Worm (Caenorhabditis elegans) whole organism, L3 larva: ENCODE data around the gene F28C1.1.
A peak's percentile ranks its signal among the peaks of the same experiment; 100 is the strongest.

Experiments used
- R02D3.7 ChIP-seq: fragments of 150-350 bp; optimal IDR thresholded peaks from 2 replicates; lab custom pipeline; 2014; ENCODE audit warnings: missing biosample characterization, missing genetic modification characterization
- ZK546.5 ChIP-seq: sonication (generic microtip); optimal IDR thresholded peaks from 2 replicates; lab custom pipeline; 2017; ENCODE audit warnings: missing biosample characterization, missing genetic modification characterization
- aly-2 ChIP-seq: fragments of 150-350 bp; optimal IDR thresholded peaks from 2 replicates; lab custom pipeline; 2014; ENCODE audit warnings: missing biosample characterization, missing genetic modification characterization
- ceh-16 ChIP-seq: sonication (generic microtip); optimal IDR thresholded peaks from 2 replicates; lab custom pipeline; 2017; ENCODE audit warnings: missing biosample characterization, missing genetic modification characterization
- ceh-82 ChIP-seq: fragments of 150-350 bp; optimal IDR thresholded peaks from 2 replicates; lab custom pipeline; 2014; ENCODE audit warnings: missing biosample characterization, missing genetic modification characterization
- ceh-9 ChIP-seq: sonication (generic microtip); optimal IDR thresholded peaks from 2 replicates; lab custom pipeline; 2018; ENCODE audit warnings: missing biosample characterization, missing genetic modification characterization
- daf-12 ChIP-seq: fragments of 150-350 bp; optimal IDR thresholded peaks from 2 replicates; lab custom pipeline; 2014; ENCODE audit warnings: missing biosample characterization, missing genetic modification reagents, missing genetic modification characterization
- egl-27 ChIP-seq: sonication (generic microtip); optimal IDR thresholded peaks from 4 replicates; lab custom pipeline; 2017; ENCODE audit warnings: missing biosample characterization, missing genetic modification reagents, missing genetic modification characterization
- egl-5 ChIP-seq: fragments of 150-350 bp; optimal IDR thresholded peaks from 2 replicates; lab custom pipeline; 2017; ENCODE audit warnings: missing biosample characterization, missing genetic modification reagents, missing genetic modification characterization, inconsistent platforms
- elt-1 ChIP-seq: fragments of 150-350 bp; optimal IDR thresholded peaks from 2 replicates; lab custom pipeline; 2014; ENCODE audit warnings: missing biosample characterization, missing genetic modification characterization
- elt-2 ChIP-seq: sonication (generic microtip); optimal IDR thresholded peaks from 2 replicates; lab custom pipeline; 2016; ENCODE audit warnings: missing genetic modification reagents, mild to moderate bottlenecking, missing genetic modification characterization, missing compliant biosample characterization
- elt-3 ChIP-seq, 3 experiments: fragments of 150-350 bp in 1 of 3; sonication (generic microtip) in 2 of 3; optimal IDR thresholded peaks; 2 replicates in 2 of 3; 4 replicates in 1 of 3; lab custom pipeline; 2014 to 2017; ENCODE audit warnings: missing biosample characterization in 3 of 3, missing genetic modification characterization in 3 of 3
- eor-1 ChIP-seq, 2 experiments: fragments of 150-350 bp; optimal IDR thresholded peaks; 2 replicates each; lab custom pipeline; 2014 to 2018; ENCODE audit warnings: missing biosample characterization in 2 of 2, missing genetic modification characterization in 2 of 2
- fkh-10 ChIP-seq: sonication (generic microtip); optimal IDR thresholded peaks from 2 replicates; lab custom pipeline; 2017; ENCODE audit warnings: missing biosample characterization, missing genetic modification reagents, missing genetic modification characterization
- fkh-2 ChIP-seq: fragments of 150-350 bp; optimal IDR thresholded peaks from 2 replicates; lab custom pipeline; 2014; ENCODE audit warnings: missing biosample characterization, missing genetic modification reagents, missing genetic modification characterization
- fos-1 ChIP-seq: fragments of 150-350 bp; optimal IDR thresholded peaks from 2 replicates; lab custom pipeline; 2014; ENCODE audit warnings: missing biosample characterization, missing genetic modification characterization
- hmg-11 ChIP-seq: sonication (generic microtip); optimal IDR thresholded peaks from 2 replicates; lab custom pipeline; 2016; ENCODE audit warnings: missing genetic modification characterization, missing compliant biosample characterization
- jun-1 ChIP-seq: fragments of 150-350 bp; optimal IDR thresholded peaks from 2 replicates; lab custom pipeline; 2014; ENCODE audit warnings: missing biosample characterization, missing genetic modification reagents, missing genetic modification characterization
- lin-15B ChIP-seq: fragments of 150-350 bp; optimal IDR thresholded peaks from 2 replicates; lab custom pipeline; 2014; ENCODE audit warnings: missing biosample characterization, missing genetic modification characterization
- lin-39 ChIP-seq: fragments of 150-350 bp; optimal IDR thresholded peaks from 2 replicates; lab custom pipeline; 2018; ENCODE audit warnings: missing biosample characterization, missing genetic modification reagents, missing genetic modification characterization
- mdl-1 ChIP-seq: fragments of 150-350 bp; optimal IDR thresholded peaks from 2 replicates; lab custom pipeline; 2014; ENCODE audit warnings: missing biosample characterization, missing genetic modification characterization
- mml-1 ChIP-seq: fragments of 150-350 bp; sonication (generic microtip); optimal IDR thresholded peaks from 3 replicates; lab custom pipeline; 2014; ENCODE audit warnings: missing biosample characterization, missing genetic modification characterization
- nfya-1 ChIP-seq: sonication (generic microtip); optimal IDR thresholded peaks from 2 replicates; lab custom pipeline; 2017; ENCODE audit warnings: missing genetic modification characterization, mild to moderate bottlenecking, missing compliant biosample characterization, antibody characterized with exemption, moderate library complexity; ENCODE audit not compliant: insufficient read depth
- nhr-11 ChIP-seq: fragments of 150-350 bp; optimal IDR thresholded peaks from 2 replicates; lab custom pipeline; 2014; ENCODE audit warnings: missing biosample characterization, missing genetic modification characterization
- nhr-12 ChIP-seq: fragments of 150-350 bp; optimal IDR thresholded peaks from 2 replicates; lab custom pipeline; 2014; ENCODE audit warnings: missing biosample characterization, missing genetic modification characterization
- nhr-237 ChIP-seq: fragments of 150-350 bp; optimal IDR thresholded peaks from 2 replicates; lab custom pipeline; 2014; ENCODE audit warnings: missing biosample characterization, missing genetic modification characterization
- nhr-25 ChIP-seq: sonication (generic microtip); optimal IDR thresholded peaks from 2 replicates; lab custom pipeline; 2017; ENCODE audit warnings: missing biosample characterization, missing genetic modification characterization
- nhr-28 ChIP-seq: fragments of 150-350 bp; optimal IDR thresholded peaks from 2 replicates; lab custom pipeline; 2014; ENCODE audit warnings: missing biosample characterization, missing genetic modification characterization
- nhr-43 ChIP-seq: sonication (generic microtip); optimal IDR thresholded peaks from 2 replicates; lab custom pipeline; 2016; ENCODE audit warnings: mild to moderate bottlenecking, missing genetic modification characterization, missing compliant biosample characterization; ENCODE audit not compliant: poor library complexity, severe bottlenecking
- nhr-67 ChIP-seq: fragments of 150-350 bp; optimal IDR thresholded peaks from 2 replicates; lab custom pipeline; 2014; ENCODE audit warnings: missing biosample characterization, missing genetic modification characterization
- nhr-76 ChIP-seq: fragments of 150-350 bp; sonication (generic microtip); optimal IDR thresholded peaks from 5 replicates; lab custom pipeline; 2014; ENCODE audit warnings: missing biosample characterization, missing genetic modification characterization
- nhr-77 ChIP-seq: fragments of 150-350 bp; optimal IDR thresholded peaks from 2 replicates; lab custom pipeline; 2014; ENCODE audit warnings: missing biosample characterization, missing genetic modification characterization
- pha-4 ChIP-seq: fragments of 150-350 bp; optimal IDR thresholded peaks from 2 replicates; lab custom pipeline; 2014; ENCODE audit warnings: missing biosample characterization, missing genetic modification reagents, missing genetic modification characterization
- pqm-1 ChIP-seq: fragments of 150-350 bp; optimal IDR thresholded peaks from 2 replicates; lab custom pipeline; 2017; ENCODE audit warnings: missing biosample characterization, missing genetic modification characterization, inconsistent platforms
- sea-2 ChIP-seq: fragments of 150-350 bp; sonication (generic microtip); optimal IDR thresholded peaks from 4 replicates; lab custom pipeline; 2014; ENCODE audit warnings: missing biosample characterization, missing genetic modification reagents, missing genetic modification characterization
- skn-1 ChIP-seq: fragments of 150-350 bp; optimal IDR thresholded peaks from 2 replicates; lab custom pipeline; 2014; ENCODE audit warnings: missing biosample characterization, missing genetic modification characterization
- snpc-4 ChIP-seq: fragments of 150-350 bp; optimal IDR thresholded peaks from 2 replicates; lab custom pipeline; 2014; ENCODE audit warnings: missing biosample characterization, missing genetic modification characterization
- tbx-2 ChIP-seq: sonication (generic microtip); optimal IDR thresholded peaks from 2 replicates; lab custom pipeline; 2016; ENCODE audit warnings: mild to moderate bottlenecking, missing genetic modification characterization, missing compliant biosample characterization
- unc-39 ChIP-seq: sonication (generic microtip); optimal IDR thresholded peaks from 4 replicates; lab custom pipeline; 2017; ENCODE audit warnings: missing biosample characterization, missing genetic modification characterization
- unc-62 ChIP-seq: fragments of 150-350 bp; sonication (generic microtip); optimal IDR thresholded peaks from 4 replicates; lab custom pipeline; 2014; ENCODE audit warnings: missing biosample characterization, missing genetic modification reagents, missing genetic modification characterization
- ztf-11 ChIP-seq: fragments of 150-350 bp; optimal IDR thresholded peaks from 2 replicates; lab custom pipeline; 2014; ENCODE audit warnings: missing biosample characterization, missing genetic modification characterization
- ztf-4 ChIP-seq: fragments of 150-350 bp; optimal IDR thresholded peaks from 2 replicates; lab custom pipeline; 2014; ENCODE audit warnings: missing biosample characterization, missing genetic modification characterization

The F28C1.1 gene

ce11 chrV:12465399-12465798 lies 14.8 kb downstream of the F28C1.1 start (continued):
- TF ChIP-seq tbx-2 (tag; lab: Kevin White, UChicago), result peak; percentile 81

ce11 chrV:12466653-12467052 lies 16.0 kb downstream of the F28C1.1 start:
- TF ChIP-seq pha-4 (tag; lab: Kevin White, UChicago), result peak; percentile 82
- TF ChIP-seq nhr-12 (tag; lab: Kevin White, UChicago), result no peak
- TF ChIP-seq nhr-76, result no peak

ce11 chrV:12467755-12468154 lies 17.1 kb downstream of the F28C1.1 start:
- TF ChIP-seq ZK546.5 (tag; lab: Kevin White, UChicago), result no peak
- TF ChIP-seq lin-39 (tag; lab: Kevin White, UChicago), result no peak
- TF ChIP-seq nhr-11, result no peak
- TF ChIP-seq lin-15B, result no peak
- TF ChIP-seq egl-5 (tag; lab: Kevin White, UChicago), result no peak
- no peak for TF ChIP-seq unc-62
- no peak for TF ChIP-seq fkh-2
- no peak for TF ChIP-seq daf-12 (tag; lab: Kevin White, UChicago)
- TF ChIP-seq ceh-9, result no peak
- no peak for TF ChIP-seq hmg-11
- TF ChIP-seq pqm-1 (tag; lab: Kevin White, UChicago), result peak; percentile 68
- TF ChIP-seq nhr-67, result no peak
- TF ChIP-seq elt-2 (tag; lab: Kevin White, UChicago), result peak; percentile 93
- TF ChIP-seq aly-2, result no peak
- TF ChIP-seq nfya-1 (tag; lab: Kevin White, UChicago), result no peak
- TF ChIP-seq ztf-11 (tag; lab: Kevin White, UChicago), result no peak
- TF ChIP-seq nhr-12 (tag; lab: Kevin White, UChicago), result no peak
- TF ChIP-seq nhr-76, result no peak
- TF ChIP-seq elt-1 (tag; lab: Kevin White, UChicago), result no peak
- no peak for TF ChIP-seq elt-3 (tag; optimal IDR thresholded peaks at IDR 0.05; lab: Kevin White, UChicago)
- no peak for TF ChIP-seq egl-27
- no peak for TF ChIP-seq nhr-28 (tag; lab: Kevin White, UChicago)
- no peak for TF ChIP-seq mdl-1
- TF ChIP-seq R02D3.7 (tag; lab: Kevin White, UChicago), result no peak
- TF ChIP-seq nhr-43 (tag; lab: Kevin White, UChicago), result no peak
- peak; percentile 17 for TF ChIP-seq pha-4 (tag; lab: Kevin White, UChicago)

- no peak for TF ChIP-seq snpc-4 (tag; lab: Kevin White, UChicago)
- TF ChIP-seq unc-39 (tag; lab: Kevin White, UChicago), result no peak
- no peak for TF ChIP-seq unc-62
- no peak for TF ChIP-seq elt-1 (tag; lab: Kevin White, UChicago)
- TF ChIP-seq nhr-43 (tag; lab: Kevin White, UChicago), result no peak
- TF ChIP-seq hmg-11, result no peak
- no peak for TF ChIP-seq nhr-76
- TF ChIP-seq ceh-82 (tag; lab: Kevin White, UChicago), result no peak
- TF ChIP-seq ZK546.5 (tag; lab: Kevin White, UChicago), result no peak
- TF ChIP-seq tbx-2 (tag; lab: Kevin White, UChicago), result no peak
- no peak for TF ChIP-seq fos-1
- no peak for TF ChIP-seq nhr-237 (tag; lab: Kevin White, UChicago)
- no peak for TF ChIP-seq daf-12 (tag; lab: Kevin White, UChicago)
- TF ChIP-seq lin-15B, result no peak
- no peak for TF ChIP-seq lin-39 (tag; lab: Kevin White, UChicago)
Observed at ce11 chrV:12468363-12468762, 17.8 kb downstream of the F28C1.1 start, which contains the start of gene F28C1.3. Gene F28C1.3, plus strand, starts transcription at chrV:12468663.

ce11 chrV:12470324-12470723 lies 19.7 kb downstream of the F28C1.1 start:
- TF ChIP-seq sea-2 (no peak), elt-1 (tag; lab: Kevin White, UChicago) (no peak), egl-5 (tag; lab: Kevin White, UChicago) (no peak), nhr-12 (tag; lab: Kevin White, UChicago) (no peak)

- TF ChIP-seq nfya-1 (tag; lab: Kevin White, UChicago), result no peak
- TF ChIP-seq fos-1, result no peak
- TF ChIP-seq elt-1 (tag; lab: Kevin White, UChicago), result no peak
- no peak for TF ChIP-seq nhr-28 (tag; lab: Kevin White, UChicago)
- no peak for TF ChIP-seq egl-27
- no peak for TF ChIP-seq R02D3.7 (tag; lab: Kevin White, UChicago)
- TF ChIP-seq mml-1 (tag; lab: Kevin White, UChicago), result no peak
- no peak for TF ChIP-seq nhr-77 (tag; lab: Kevin White, UChicago)
- TF ChIP-seq lin-15B, result no peak
- no peak for TF ChIP-seq snpc-4 (tag; lab: Kevin White, UChicago)
- no peak for TF ChIP-seq eor-1 (tag; optimal IDR thresholded peaks at IDR 0.05; lab: Kevin White, UChicago)
- no peak for TF ChIP-seq skn-1 (tag; lab: Kevin White, UChicago)
- TF ChIP-seq elt-3 (tag; optimal IDR thresholded peaks at IDR 0.05; lab: Kevin White, UChicago), result no peak
- no peak for TF ChIP-seq nhr-25 (tag; lab: Kevin White, UChicago)
- no peak for TF ChIP-seq hmg-11
- TF ChIP-seq ceh-16 (tag; lab: Kevin White, UChicago), result no peak
- TF ChIP-seq jun-1, result peak; percentile 59
- no peak for TF ChIP-seq nhr-43 (tag; lab: Kevin White, UChicago)
- no peak for TF ChIP-seq fkh-2
- TF ChIP-seq ceh-9, result no peak
- TF ChIP-seq fkh-10 (GFP tag; lab: Kevin White, UChicago), result no peak
- no peak for TF ChIP-seq ztf-4 (tag; lab: Kevin White, UChicago)
- no peak for TF ChIP-seq ceh-82 (tag; lab: Kevin White, UChicago)
Observed at ce11 chrV:12475360-12475759, 24.8 kb downstream of the F28C1.1 start.
